Fruit fly (Drosophila melanogaster): ENCODE measurements around the gene daed.

daed gene

dm6 chr2L:2227316-2227715 lies 11.2 kb upstream of the daed start (continued):
- TF ChIP-seq Dref (GFP tag; IDR thresholded peaks at IDR 0.05) (no peak), CG5245 (GFP tag; optimal IDR thresholded peaks at IDR 0.05) (no peak), CG18262 (tag; optimal IDR thresholded peaks at IDR 0.05) (peak; percentile 41), lbe (GFP tag; optimal IDR thresholded peaks at IDR 0.05) (no peak), TFAM (GFP tag; optimal IDR thresholded peaks at IDR 0.05) (no peak), Lhr (GFP tag; optimal IDR thresholded peaks at IDR 0.05) (no peak), Dip2 (GFP tag; IDR thresholded peaks at IDR 0.05) (no peak), Poxn (GFP tag; IDR thresholded peaks at IDR 0.05) (no peak), CG34376 (GFP tag; optimal IDR thresholded peaks at IDR 0.05) (no peak), CG15696 (tag; optimal IDR thresholded peaks at IDR 0.05) (no peak), dysf (GFP tag; IDR thresholded peaks at IDR 0.05) (peak; percentile 69), hkb (optimal IDR thresholded peaks at IDR 0.05) (no peak), hkb (GFP tag; IDR thresholded peaks at IDR 0.05) (peak; percentile 73), ranshi (GFP tag; IDR thresholded peaks at IDR 0.05) (0 out of 2 replicates have a peak, but pooled peaks have one; percentile 24), sim (GFP tag; IDR thresholded peaks at IDR 0.05) (no peak), CG10565 (GFP tag; optimal IDR thresholded peaks at IDR 0.05) (no peak), CG12236 (GFP tag; optimal IDR thresholded peaks at IDR 0.05) (no peak), tin (GFP tag; optimal IDR thresholded peaks at IDR 0.05) (peak; percentile 35), CG3407 (GFP tag; optimal IDR thresholded peaks at IDR 0.05) (peak; percentile 38), gce (GFP tag; IDR thresholded peaks at IDR 0.05) (peak; percentile 34; the same call in 1 of the 3 replicates), CG13287 (GFP tag; IDR thresholded peaks at IDR 0.05; ENCODE audit: partially characterized antibody) (no peak), Drgx (GFP tag; IDR thresholded peaks at IDR 0.05) (peak; percentile 84), CG17359 (tag; optimal IDR thresholded peaks at IDR 0.05) (peak; percentile 65), CG6254 (GFP tag; optimal IDR thresholded peaks at IDR 0.05) (no peak), aop (GFP tag; IDR thresholded peaks at IDR 0.05) (no peak), MESR4 (GFP tag; optimal IDR thresholded peaks at IDR 0.05) (no peak), Oaz (GFP tag; IDR thresholded peaks at IDR 0.05) (peak; percentile 36; the same call in 1 of the 2 replicates), HmgD (GFP tag; optimal IDR thresholded peaks at IDR 0.05) (no peak), grau (tag; optimal IDR thresholded peaks at IDR 0.05) (peak; percentile 46), kni (GFP tag; optimal IDR thresholded peaks at IDR 0.05) (no peak), CG8944 (GFP tag; optimal IDR thresholded peaks at IDR 0.05) (peak; percentile 34), run (tag; optimal IDR thresholded peaks at IDR 0.05) (no peak), D (optimal IDR thresholded peaks at IDR 0.05) (no peak), D (GFP tag; optimal IDR thresholded peaks at IDR 0.05) (peak; percentile 0), Spps (tag; optimal IDR thresholded peaks at IDR 0.05) (no peak), BtbVII (GFP tag; optimal IDR thresholded peaks at IDR 0.05) (peak; percentile 35), gt (GFP tag; IDR thresholded peaks at IDR 0.05) (no peak), Ets65A (GFP tag) (peak; percentile 87), pb (GFP tag; optimal IDR thresholded peaks at IDR 0.05) (no peak), bcd (GFP tag; optimal IDR thresholded peaks at IDR 0.05) (no peak), CG1233 (GFP tag; optimal IDR thresholded peaks at IDR 0.05) (no peak), H2.0 (GFP tag; IDR thresholded peaks at IDR 0.05) (peak; percentile 54; the same call in 1 of the 2 replicates), Awh (GFP tag; IDR thresholded peaks at IDR 0.05) (no peak; the same call in none of the 2 replicates), CG12104 (GFP tag; optimal IDR thresholded peaks at IDR 0.05) (peak; percentile 14), CG7786 (GFP tag; optimal IDR thresholded peaks at IDR 0.05) (peak; percentile 22), CG12391 (tag; optimal IDR thresholded peaks at IDR 0.05) (peak; percentile 37), CG4730 (GFP tag; IDR thresholded peaks at IDR 0.05) (no peak), vfl (GFP tag; optimal IDR thresholded peaks at IDR 0.05) (no peak), CkIIα-i1 (GFP tag; IDR thresholded peaks at IDR 0.05) (no peak), CG13123 (GFP tag; optimal IDR thresholded peaks at IDR 0.05) (no peak), Rx (GFP tag; IDR thresholded peaks at IDR 0.05) (peak; percentile 60), Pdp1 (GFP tag; optimal IDR thresholded peaks at IDR 0.05) (peak; percentile 17 to 24), NFAT (GFP tag; IDR thresholded peaks at IDR 0.05) (no peak)
